Worm (Caenorhabditis elegans) whole organism, young adult: ENCODE results near the gene F56D2.3.

Experiments used
- B0035.1 ChIP-seq: sonication (generic microtip); optimal IDR thresholded peaks from 2 replicates; lab custom pipeline; 2016; ENCODE audit warnings: missing genetic modification characterization, mild to moderate bottlenecking, missing compliant biosample characterization, missing genotype, missing genetic modification reagents
- C06A6.2 ChIP-seq: fragments of 200-800 bp; sonication (Bioruptor generic); conservative IDR thresholded peaks from 2 replicates; pipeline ENCODE4 v1.3.6; 2022; ENCODE audit warnings: missing genetic modification characterization, missing compliant biosample characterization
- D2030.7 ChIP-seq: fragments of 200-800 bp; sonication (Bioruptor generic); IDR thresholded peaks from 2 replicates; pipeline ENCODE4 v1.3.6; 2022; ENCODE audit warnings: missing genetic modification reagents, missing genetic modification characterization, missing compliant biosample characterization
- F10E7.11 ChIP-seq: sonication (generic microtip); optimal IDR thresholded peaks from 2 replicates; lab custom pipeline; 2017; ENCODE audit warnings: mild to moderate bottlenecking, missing genetic modification characterization, moderate library complexity, missing compliant biosample characterization
- F33H1.4 ChIP-seq: fragments of 200-800 bp; sonication (Bioruptor generic); IDR thresholded peaks from 2 replicates; pipeline ENCODE4 v1.3.6; 2022; ENCODE audit warnings: missing genetic modification reagents, missing genetic modification characterization, missing compliant biosample characterization
- F57C9.4 ChIP-seq: sonication (generic microtip); optimal IDR thresholded peaks from 2 replicates; lab custom pipeline; 2017; ENCODE audit warnings: mild to moderate bottlenecking, missing genetic modification characterization, missing compliant biosample characterization
- T26A5.8 ChIP-seq: sonication (generic microtip); optimal IDR thresholded peaks from 2 replicates; lab custom pipeline; 2016; ENCODE audit warnings: missing genetic modification characterization, missing compliant biosample characterization
- Y53G8AR.9 ChIP-seq: fragments of 200-800 bp; sonication (Bioruptor generic); conservative IDR thresholded peaks from 2 replicates; pipeline ENCODE4 v1.3.6; 2022; ENCODE audit warnings: missing genetic modification reagents, missing genetic modification characterization, missing compliant biosample characterization
- Y67H2A.10 ChIP-seq: fragments of 200-800 bp; sonication (Bioruptor generic); conservative IDR thresholded peaks from 2 replicates; pipeline ENCODE4 v1.3.6; 2022; ENCODE audit warnings: missing genetic modification reagents, missing genetic modification characterization, missing compliant biosample characterization
- Y79H2A.3 ChIP-seq: fragments of 200-800 bp; sonication (Bioruptor generic); conservative IDR thresholded peaks from 2 replicates; pipeline ENCODE4 v1.3.6; 2022; ENCODE audit warnings: missing genetic modification reagents, missing genetic modification characterization, missing compliant biosample characterization
- ZK185.1 ChIP-seq: sonication (generic microtip); optimal IDR thresholded peaks from 2 replicates; lab custom pipeline; 2016; ENCODE audit warnings: mild to moderate bottlenecking, missing genetic modification characterization, missing compliant biosample characterization; ENCODE audit not compliant: poor library complexity, severe bottlenecking
- aptf-2 ChIP-seq: fragments of 200-800 bp; sonication (Bioruptor generic); conservative IDR thresholded peaks from 2 replicates; pipeline ENCODE4 v1.3.6; 2022; ENCODE audit warnings: missing genetic modification reagents, missing genetic modification characterization, missing compliant biosample characterization
- aptf-3 ChIP-seq: fragments of 200-800 bp; sonication (Bioruptor generic); IDR thresholded peaks from 2 replicates; pipeline ENCODE4 v1.3.6; 2022; ENCODE audit warnings: missing genetic modification characterization, missing compliant biosample characterization
- atf-7 ChIP-seq: sonication (generic microtip); optimal IDR thresholded peaks from 2 replicates; lab custom pipeline; 2017; ENCODE audit warnings: mild to moderate bottlenecking, missing genetic modification characterization, missing compliant biosample characterization
- athp-1 ChIP-seq: sonication (generic microtip); optimal IDR thresholded peaks from 2 replicates; lab custom pipeline; 2017; ENCODE audit warnings: mild to moderate bottlenecking, missing genetic modification characterization, missing compliant biosample characterization
- cebp-1 ChIP-seq, 2 experiments: fragments of 200-800 bp in 1 of 2; sonication (Bioruptor generic) in 1 of 2; sonication (generic microtip) in 1 of 2; IDR thresholded peaks in 1 of 2; optimal IDR thresholded peaks in 1 of 2; 2 replicates each; pipeline versions ENCODE4 v1.3.6 to Lab custom; 2017 to 2022; ENCODE audit warnings: missing compliant biosample characterization in 2 of 2, missing genetic modification characterization in 2 of 2, mild to moderate bottlenecking in 1 of 2, missing genetic modification reagents in 1 of 2, moderate library complexity in 1 of 2
- ceh-100 ChIP-seq: fragments of 200-800 bp; sonication (Bioruptor generic); IDR thresholded peaks from 2 replicates; pipeline ENCODE4 v1.3.6; 2022; ENCODE audit warnings: missing genetic modification reagents, missing genetic modification characterization, missing compliant biosample characterization
- ceh-27 ChIP-seq: fragments of 200-800 bp; sonication (Bioruptor generic); optimal IDR thresholded peaks from 2 replicates; lab custom pipeline; 2018; ENCODE audit warnings: mild to moderate bottlenecking, missing genetic modification characterization, moderate library complexity, missing compliant biosample characterization
- ceh-40 ChIP-seq: fragments of 200-800 bp; sonication (Bioruptor generic); IDR thresholded peaks from 2 replicates; pipeline ENCODE4 v1.3.6; 2022; ENCODE audit warnings: missing genetic modification characterization, missing compliant biosample characterization
- ceh-58 ChIP-seq: fragments of 200-800 bp; sonication (Bioruptor generic); IDR thresholded peaks from 2 replicates; pipeline ENCODE4 v1.3.6; 2022; ENCODE audit warnings: missing genetic modification characterization, missing compliant biosample characterization
- ceh-91 ChIP-seq: fragments of 200-800 bp; sonication (Bioruptor generic); IDR thresholded peaks from 2 replicates; pipeline ENCODE4 v1.3.6; 2022; ENCODE audit warnings: missing genetic modification reagents, missing genetic modification characterization, missing compliant biosample characterization
- dpff-1 ChIP-seq: sonication (generic microtip); optimal IDR thresholded peaks from 2 replicates; lab custom pipeline; 2017; ENCODE audit warnings: mild to moderate bottlenecking, missing genetic modification characterization, missing compliant biosample characterization
- egrh-3 ChIP-seq: fragments of 200-800 bp; sonication (Bioruptor generic); IDR thresholded peaks from 2 replicates; pipeline ENCODE4 v1.3.6; 2022; ENCODE audit warnings: missing genetic modification reagents, missing genetic modification characterization, missing compliant biosample characterization
- ekl-4 ChIP-seq: fragments of 200-800 bp; sonication (Bioruptor generic); IDR thresholded peaks from 2 replicates; pipeline ENCODE4 v1.3.6; 2022; ENCODE audit warnings: missing genetic modification reagents, missing genetic modification characterization, missing compliant biosample characterization
- fkh-3 ChIP-seq: sonication (generic microtip); optimal IDR thresholded peaks from 2 replicates; lab custom pipeline; 2016; ENCODE audit warnings: mild to moderate bottlenecking, missing genetic modification characterization, missing compliant biosample characterization
- hlh-26 ChIP-seq: fragments of 200-800 bp; sonication (Bioruptor generic); conservative IDR thresholded peaks from 2 replicates; pipeline ENCODE4 v1.3.6; 2022; ENCODE audit warnings: missing genetic modification reagents, missing genetic modification characterization, missing compliant biosample characterization
- hsf-1 ChIP-seq: fragments of 200-800 bp; sonication (Bioruptor generic); IDR thresholded peaks from 2 replicates; pipeline ENCODE4 v1.3.6; 2022; ENCODE audit warnings: missing genetic modification reagents, missing genetic modification characterization, missing compliant biosample characterization
- lin-26 ChIP-seq: fragments of 200-800 bp; sonication (Bioruptor generic); IDR thresholded peaks from 2 replicates; pipeline ENCODE4 v1.3.6; 2022; ENCODE audit warnings: missing genetic modification reagents, missing genetic modification characterization, missing compliant biosample characterization
- madf-10 ChIP-seq: sonication (generic microtip); optimal IDR thresholded peaks from 2 replicates; lab custom pipeline; 2016; ENCODE audit warnings: mild to moderate bottlenecking, missing genetic modification characterization, missing compliant biosample characterization
- mcd-1 ChIP-seq: fragments of 200-800 bp; sonication (Bioruptor generic); IDR thresholded peaks from 2 replicates; pipeline ENCODE4 v1.3.6; 2022; ENCODE audit warnings: missing genetic modification reagents, missing genetic modification characterization, missing compliant biosample characterization
- nhr-120 ChIP-seq: fragments of 200-800 bp; sonication (Bioruptor generic); IDR thresholded peaks from 2 replicates; pipeline ENCODE4 v1.3.6; 2022; ENCODE audit warnings: missing genetic modification characterization, missing compliant biosample characterization
- nhr-179 ChIP-seq: sonication (generic microtip); optimal IDR thresholded peaks from 2 replicates; lab custom pipeline; 2016; ENCODE audit warnings: mild to moderate bottlenecking, missing genetic modification characterization, missing compliant biosample characterization
- nhr-27 ChIP-seq: fragments of 200-800 bp; sonication (Bioruptor generic); optimal IDR thresholded peaks from 2 replicates; lab custom pipeline; 2018; ENCODE audit warnings: mild to moderate bottlenecking, missing genetic modification characterization, moderate library complexity, missing compliant biosample characterization
- nhr-80 ChIP-seq: sonication (generic microtip); optimal IDR thresholded peaks from 2 replicates; lab custom pipeline; 2016; ENCODE audit warnings: missing genetic modification characterization, missing compliant biosample characterization
- nhr-90 ChIP-seq: sonication (generic microtip); optimal IDR thresholded peaks from 2 replicates; lab custom pipeline; 2016; ENCODE audit warnings: missing genotype, mild to moderate bottlenecking, missing genetic modification characterization, missing compliant biosample characterization
- rpc-1 ChIP-seq, 2 experiments: fragments of 150-350 bp in 1 of 2; sonication (generic microtip) in 1 of 2; optimal IDR thresholded peaks; 2 replicates each; lab custom pipeline; 2014 to 2018; ENCODE audit warnings: missing biosample characterization in 1 of 2, missing genetic modification characterization in 1 of 2, missing genetic modification reagents in 1 of 2, missing genotype in 1 of 2
- sdz-38 ChIP-seq: sonication (generic microtip); optimal IDR thresholded peaks from 2 replicates; lab custom pipeline; 2016; ENCODE audit warnings: missing genotype, missing genetic modification characterization, missing compliant biosample characterization
- sea-2 ChIP-seq: fragments of 200-800 bp; sonication (Bioruptor generic); IDR thresholded peaks from 2 replicates; pipeline ENCODE4 v1.3.6; 2022; ENCODE audit warnings: missing genetic modification characterization, missing compliant biosample characterization
- snpc-1.1 ChIP-seq: sonication (generic microtip); optimal IDR thresholded peaks from 2 replicates; lab custom pipeline; 2017; ENCODE audit warnings: missing genetic modification characterization, mild to moderate bottlenecking, missing compliant biosample characterization, antibody characterized with exemption, moderate library complexity, missing genotype, missing genetic modification reagents; ENCODE audit not compliant: insufficient read depth
- snpc-1.3 ChIP-seq: sonication (generic microtip); optimal IDR thresholded peaks from 2 replicates; lab custom pipeline; 2017; ENCODE audit warnings: missing genetic modification characterization, mild to moderate bottlenecking, missing compliant biosample characterization, antibody characterized with exemption, moderate library complexity, missing genotype, missing genetic modification reagents; ENCODE audit not compliant: insufficient read depth
- somi-1 ChIP-seq: fragments of 200-800 bp; sonication (Bioruptor generic); optimal IDR thresholded peaks from 2 replicates; lab custom pipeline; 2018; ENCODE audit warnings: mild to moderate bottlenecking, missing genetic modification characterization, missing compliant biosample characterization
- sptf-2 ChIP-seq: fragments of 200-800 bp; sonication (Bioruptor generic); optimal IDR thresholded peaks from 2 replicates; lab custom pipeline; 2018; ENCODE audit warnings: mild to moderate bottlenecking, missing genetic modification characterization, missing compliant biosample characterization
- tbx-9 ChIP-seq: sonication (generic microtip); optimal IDR thresholded peaks from 2 replicates; lab custom pipeline; 2016; ENCODE audit warnings: borderline replicate concordance, missing genetic modification characterization, inconsistent platforms, missing compliant biosample characterization
- xnd-1 ChIP-seq: sonication (generic microtip); optimal IDR thresholded peaks from 2 replicates; lab custom pipeline; 2016; ENCODE audit warnings: missing genotype, missing genetic modification reagents, missing genetic modification characterization, missing compliant biosample characterization
- zfh-2 ChIP-seq: fragments of 200-800 bp; sonication (Bioruptor generic); conservative IDR thresholded peaks from 2 replicates; pipeline ENCODE4 v1.3.6; 2022; ENCODE audit warnings: missing genetic modification reagents, missing genetic modification characterization, missing compliant biosample characterization
- ztf-18 ChIP-seq: sonication (generic microtip); optimal IDR thresholded peaks from 2 replicates; lab custom pipeline; 2016; ENCODE audit warnings: missing genotype, mild to moderate bottlenecking, missing genetic modification characterization, missing compliant biosample characterization
- ztf-26 ChIP-seq: sonication (generic microtip); optimal IDR thresholded peaks from 2 replicates; lab custom pipeline; 2017; ENCODE audit warnings: missing genetic modification characterization, missing compliant biosample characterization

Gene F56D2.3

DNA sequence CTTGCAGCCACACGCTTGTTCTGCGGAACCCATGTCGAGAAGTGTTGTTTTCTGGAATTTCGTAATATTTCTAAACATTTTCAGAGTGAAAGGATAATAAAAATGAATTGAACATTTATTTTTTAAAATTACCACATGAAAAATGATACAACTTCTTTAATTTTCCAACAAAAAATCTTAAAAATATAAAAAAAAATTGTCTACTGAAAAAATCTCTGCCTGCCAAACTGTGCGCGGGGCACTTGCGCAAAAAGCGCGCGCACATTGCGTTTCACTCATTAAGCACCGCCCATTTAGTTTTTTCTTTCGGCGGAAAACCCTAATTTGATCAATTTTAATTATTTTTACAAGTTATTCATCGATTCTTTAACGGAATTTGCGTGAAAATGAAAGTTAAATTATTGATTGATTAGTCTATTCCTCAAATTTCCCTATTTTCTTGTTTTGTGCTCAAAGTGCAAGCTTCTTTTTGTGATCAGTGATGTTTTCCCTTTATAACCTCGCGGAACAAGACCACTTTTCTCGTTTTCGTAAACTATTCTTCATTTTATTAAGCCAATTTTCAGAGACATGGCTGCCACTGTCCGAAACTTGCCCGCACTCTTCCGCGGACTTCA lies 29.8 kb upstream of the F56D2.3 start, which contains the start of the genes nmad-1 and hach-1:
TSS of gene nmad-1 (minus strand) at position 51 of the 617 bp plus-strand sequence.
TSS of gene hach-1 (plus strand) at position 567 of the 617 bp plus-strand sequence.
- TF ChIP-seq madf-10 (tag; lab: Kevin White, UChicago): peak; percentile 43
- TF ChIP-seq athp-1 (tag; lab: Kevin White, UChicago): peak; percentile 28
- no peak for TF ChIP-seq cebp-1 (GFP tag; IDR thresholded peaks at IDR 0.05; lab: Robert Waterston, UW)
- peak; percentile 83 for TF ChIP-seq cebp-1 (tag; optimal IDR thresholded peaks at IDR 0.05; lab: Kevin White, UChicago)
- peak; percentile 19 for TF ChIP-seq F10E7.11 (tag; lab: Kevin White, UChicago)
- TF ChIP-seq ceh-40 (GFP tag; lab: Robert Waterston, UW): no peak
- peak; percentile 71 for TF ChIP-seq snpc-1.1
- TF ChIP-seq snpc-1.3: peak; percentile 93
- peak; percentile 74 for TF ChIP-seq mcd-1 (GFP tag; lab: Robert Waterston, UW)
- no peak for TF ChIP-seq nhr-179 (tag; lab: Kevin White, UChicago)
- no peak for TF ChIP-seq Y79H2A.3 (GFP tag; lab: Robert Waterston, UW)
- no peak for TF ChIP-seq Y67H2A.10 (GFP tag; lab: Robert Waterston, UW)
- TF ChIP-seq T26A5.8 (tag; lab: Kevin White, UChicago): no peak
- no peak for TF ChIP-seq sdz-38 (tag; lab: Kevin White, UChicago)
- no peak for TF ChIP-seq Y53G8AR.9 (GFP tag; lab: Robert Waterston, UW)
- peak; percentile 43 for TF ChIP-seq rpc-1 (optimal IDR thresholded peaks at IDR 0.05; lab: Kevin White, UChicago)
- no peak for TF ChIP-seq rpc-1 (tag; optimal IDR thresholded peaks at IDR 0.05; lab: Kevin White, UChicago)
- TF ChIP-seq F57C9.4 (tag; lab: Kevin White, UChicago): no peak
- TF ChIP-seq ceh-91: no peak
- TF ChIP-seq nhr-90: no peak
- TF ChIP-seq zfh-2 (GFP tag; lab: Robert Waterston, UW): 0 out of 2 replicates have a peak, but pooled peaks have one; percentile 10
- no peak for TF ChIP-seq atf-7 (tag; lab: Kevin White, UChicago)
- no peak for TF ChIP-seq ceh-58 (GFP tag; lab: Robert Waterston, UW)
- peak; percentile 32; the same call in 1 of the 2 replicates for TF ChIP-seq egrh-3
- TF ChIP-seq ztf-26 (tag; lab: Kevin White, UChicago): peak; percentile 9
- TF ChIP-seq ceh-27: peak; percentile 61
- TF ChIP-seq tbx-9 (tag; lab: Kevin White, UChicago): no peak
- TF ChIP-seq sptf-2: no peak
- TF ChIP-seq ZK185.1 (tag; lab: Kevin White, UChicago): peak; percentile 87
- TF ChIP-seq F33H1.4 (GFP tag; lab: Robert Waterston, UW): peak; percentile 62
- peak; percentile 63; the same call in 1 of the 2 replicates for TF ChIP-seq ceh-100 (GFP tag; lab: Robert Waterston, UW)
- peak; percentile 45; the same call in 1 of the 2 replicates for TF ChIP-seq C06A6.2 (GFP tag; lab: Robert Waterston, UW)
- TF ChIP-seq ekl-4 (GFP tag; lab: Robert Waterston, UW): peak; percentile 90
- TF ChIP-seq nhr-120 (GFP tag; lab: Robert Waterston, UW): no peak
- no peak for TF ChIP-seq aptf-2 (GFP tag; lab: Robert Waterston, UW)
- no peak for TF ChIP-seq fkh-3 (tag; lab: Kevin White, UChicago)
- TF ChIP-seq hsf-1 (GFP tag; lab: Robert Waterston, UW): no peak
- 0 out of 2 replicates have a peak, but pooled peaks have one; percentile 41 for TF ChIP-seq lin-26 (GFP tag; lab: Robert Waterston, UW)
- TF ChIP-seq hlh-26: no peak
- TF ChIP-seq somi-1 (GFP tag; lab: Kevin White, UChicago): no peak
- TF ChIP-seq xnd-1 (tag; lab: Kevin White, UChicago): peak; percentile 27
- no peak for TF ChIP-seq nhr-27
- TF ChIP-seq D2030.7 (GFP tag; lab: Robert Waterston, UW): peak; percentile 64; the same call in 1 of the 2 replicates
- peak; percentile 42 for TF ChIP-seq ztf-18 (tag; lab: Kevin White, UChicago)
- TF ChIP-seq dpff-1: no peak
- TF ChIP-seq nhr-80: peak; percentile 24
- no peak for TF ChIP-seq sea-2 (GFP tag; lab: Robert Waterston, UW)
- no peak for TF ChIP-seq B0035.1 (tag; lab: Kevin White, UChicago)
- TF ChIP-seq aptf-3 (GFP tag; lab: Robert Waterston, UW): no peak
